Worm (Caenorhabditis elegans): ENCODE results near the gene thoc-2.

The thoc-2 gene

ce11 chrIII:6379129-6379528 lies 11.3 kb downstream of the thoc-2 start, which contains the start of gene C16A3.6 (continued):
- TF ChIP-seq dpl-1 (GFP tag; optimal IDR thresholded peaks at IDR 0.05) (peak in 2 of 3 experiments; percentile 24 to 47), lsy-2 (tag; optimal IDR thresholded peaks at IDR 0.05) (peak; percentile 49 to 73), Y116A8C.19 (tag; optimal IDR thresholded peaks at IDR 0.05; ENCODE audit: borderline replicate concordance) (no peak), zip-4 (GFP tag; optimal IDR thresholded peaks at IDR 0.05) (no peak), snpc-4 (tag; optimal IDR thresholded peaks at IDR 0.05) (no peak), ets-5 (GFP tag; IDR thresholded peaks at IDR 0.05) (no peak), unc-30 (tag; optimal IDR thresholded peaks at IDR 0.05) (no peak), lin-35 (GFP tag; optimal IDR thresholded peaks at IDR 0.05) (peak in 1 of 2 experiments; percentile 53), nhr-85 (tag) (no peak), snu-23 (GFP tag; optimal IDR thresholded peaks at IDR 0.05) (peak; percentile 17), jun-1 (tag; optimal IDR thresholded peaks at IDR 0.05) (no peak), ztf-11 (tag; optimal IDR thresholded peaks at IDR 0.05) (no peak), F16B12.6 (tag; optimal IDR thresholded peaks at IDR 0.05) (peak; percentile 86), efl-1 (optimal IDR thresholded peaks at IDR 0.05) (peak in 1 of 2 experiments; percentile 44), efl-1 (GFP tag; optimal IDR thresholded peaks at IDR 0.05 in 1 of 2) (peak; percentile 37 to 71), lin-14 (GFP tag; optimal IDR thresholded peaks at IDR 0.05) (no peak), zag-1 (tag; optimal IDR thresholded peaks at IDR 0.05) (no peak), lir-3 (tag; optimal IDR thresholded peaks at IDR 0.05; ENCODE audit: poor library complexity) (no peak), elt-3 (tag; optimal IDR thresholded peaks at IDR 0.05) (peak in 1 of 6 experiments; percentile 32), fos-1 (tag; optimal IDR thresholded peaks at IDR 0.05) (no peak), skn-1 (tag; optimal IDR thresholded peaks at IDR 0.05) (no peak), unc-86 (tag; optimal IDR thresholded peaks at IDR 0.05) (no peak), efl-3 (GFP tag; optimal IDR thresholded peaks at IDR 0.05) (no peak), nhr-237 (tag; optimal IDR thresholded peaks at IDR 0.05) (no peak), ceh-88 (GFP tag; IDR thresholded peaks at IDR 0.05) (no peak), ces-1 (GFP tag; optimal IDR thresholded peaks at IDR 0.05) (no peak), ceh-90 (tag; optimal IDR thresholded peaks at IDR 0.05) (no peak), nhr-47 (tag; optimal IDR thresholded peaks at IDR 0.05) (peak; percentile 37), tbx-2 (tag; optimal IDR thresholded peaks at IDR 0.05) (no peak), unc-62 (GFP tag; optimal IDR thresholded peaks at IDR 0.05) (no peak), nhr-84 (tag; optimal IDR thresholded peaks at IDR 0.05) (no peak), aly-2 (tag; optimal IDR thresholded peaks at IDR 0.05) (peak; percentile 33)

ce11 chrIII:6380472-6380871 lies 12.6 kb downstream of the thoc-2 start, which contains the start of gene C16A3.5:
Gene C16A3.5 (plus strand): TSS chrIII:6380772.
- TF ChIP-seq tbx-2 (tag; optimal IDR thresholded peaks at IDR 0.05) (no peak), sup-37 (GFP tag; optimal IDR thresholded peaks at IDR 0.05) (no peak), unc-30 (tag; optimal IDR thresholded peaks at IDR 0.05) (no peak), fos-1 (tag; optimal IDR thresholded peaks at IDR 0.05) (no peak), efl-1 (optimal IDR thresholded peaks at IDR 0.05) (no peak), efl-1 (GFP tag; optimal IDR thresholded peaks at IDR 0.05 in 1 of 2) (no peak), aha-1 (tag; optimal IDR thresholded peaks at IDR 0.05) (no peak), nhr-47 (tag; optimal IDR thresholded peaks at IDR 0.05) (no peak), sox-4 (tag; optimal IDR thresholded peaks at IDR 0.05) (no peak), nhr-90 (tag; optimal IDR thresholded peaks at IDR 0.05; ENCODE audit: poor library complexity) (no peak), nhr-28 (tag; optimal IDR thresholded peaks at IDR 0.05) (no peak), ceh-82 (tag; optimal IDR thresholded peaks at IDR 0.05) (no peak), ztf-4 (tag; optimal IDR thresholded peaks at IDR 0.05) (no peak), nhr-71 (tag; optimal IDR thresholded peaks at IDR 0.05) (no peak), skn-1 (tag; optimal IDR thresholded peaks at IDR 0.05) (no peak), unc-130 (tag; optimal IDR thresholded peaks at IDR 0.05) (no peak), hlh-17 (GFP tag; optimal IDR thresholded peaks at IDR 0.05; ENCODE audit: borderline replicate concordance) (no peak), zip-4 (GFP tag; optimal IDR thresholded peaks at IDR 0.05) (no peak), nhr-76 (tag; optimal IDR thresholded peaks at IDR 0.05) (no peak)
